Worm (Caenorhabditis elegans): Measurements from ENCODE around the gene F23B12.7.

F23B12.7 gene

ce11 chrV:14443471-14444015 is 6.0 kb upstream of the F23B12.7 start:
- peak; percentile 53 for TF ChIP-seq mes-2 (tag; optimal IDR thresholded peaks at IDR 0.05; ENCODE audit: poor library complexity, severe bottlenecking)

ce11 chrV:14446453-14446852 is 3.0 kb upstream of the F23B12.7 start:
- TF ChIP-seq daf-16 (GFP tag; optimal IDR thresholded peaks at IDR 0.05) (no peak), daf-16 (tag; optimal IDR thresholded peaks at IDR 0.05) (no peak), set-16 (GFP tag; IDR thresholded peaks at IDR 0.05) (peak; percentile 51), snpc-4 (tag; optimal IDR thresholded peaks at IDR 0.05) (no peak)

- TF ChIP-seq nhr-77 (tag; optimal IDR thresholded peaks at IDR 0.05) (no peak), lin-1 (GFP tag; IDR thresholded peaks at IDR 0.05) (no peak), vab-7 (GFP tag; IDR thresholded peaks at IDR 0.05) (no peak), F10B5.3 (tag; optimal IDR thresholded peaks at IDR 0.05) (no peak), nhr-237 (tag; optimal IDR thresholded peaks at IDR 0.05) (no peak), T26A8.4 (GFP tag; IDR thresholded peaks at IDR 0.05) (no peak), hlh-30 (tag; optimal IDR thresholded peaks at IDR 0.05; ENCODE audit: insufficient read depth) (no peak), nhr-6 (tag; optimal IDR thresholded peaks at IDR 0.05) (peak; percentile 48), hlh-11 (tag; optimal IDR thresholded peaks at IDR 0.05) (peak; percentile 44), ZK337.2 (GFP tag; IDR thresholded peaks at IDR 0.05) (no peak), D1046.2 (GFP tag; IDR thresholded peaks at IDR 0.05) (no peak), duxl-1 (tag; optimal IDR thresholded peaks at IDR 0.05; ENCODE audit: poor library complexity) (no peak), lin-13 (GFP tag; optimal IDR thresholded peaks at IDR 0.05) (no peak), zfp-2 (tag; optimal IDR thresholded peaks at IDR 0.05) (no peak), dve-1 (tag; optimal IDR thresholded peaks at IDR 0.05; ENCODE audit: insufficient read depth) (peak; percentile 24), ZK546.5 (tag; optimal IDR thresholded peaks at IDR 0.05) (no peak), T20F7.1 (GFP tag; optimal IDR thresholded peaks at IDR 0.05) (peak; percentile 95), mxl-2 (GFP tag; conservative IDR thresholded peaks at IDR 0.05) (no peak), nhr-28 (tag; optimal IDR thresholded peaks at IDR 0.05) (peak; percentile 68), egl-27 (tag; optimal IDR thresholded peaks at IDR 0.05) (no peak), ceh-20 (GFP tag; IDR thresholded peaks at IDR 0.05) (no peak), mes-2 (tag; optimal IDR thresholded peaks at IDR 0.05; ENCODE audit: poor library complexity, severe bottlenecking) (peak; percentile 19), F37D6.2 (tag; optimal IDR thresholded peaks at IDR 0.05) (no peak), pqm-1 (tag; optimal IDR thresholded peaks at IDR 0.05) (peak; percentile 74), daf-16 (GFP tag; optimal IDR thresholded peaks at IDR 0.05) (no peak), daf-16 (tag; optimal IDR thresholded peaks at IDR 0.05) (peak; percentile 23), lin-38 (GFP tag; IDR thresholded peaks at IDR 0.05) (no peak), zip-11 (GFP tag; IDR thresholded peaks at IDR 0.05) (no peak), F44E2.7 (GFP tag; IDR thresholded peaks at IDR 0.05) (no peak), ztf-11 (tag; optimal IDR thresholded peaks at IDR 0.05) (no peak), unc-39 (tag; optimal IDR thresholded peaks at IDR 0.05) (no peak), dmd-6 (GFP tag; IDR thresholded peaks at IDR 0.05) (peak; percentile 56), tag-97 (GFP tag; IDR thresholded peaks at IDR 0.05) (no peak)
These were observed 2.2 kb upstream of the F23B12.7 start, which contains the start of the genes dlat-1 and fntb-1 for ce11 chrV:14447240-14447763. Gene dlat-1, minus strand, starts transcription at chrV:14447290. Gene fntb-1, plus strand, starts transcription at chrV:14447651.

- TF ChIP-seq lin-39 (tag; optimal IDR thresholded peaks at IDR 0.05) (no peak), pha-4 (GFP tag; IDR thresholded peaks at IDR 0.05) (no peak), pha-4 (tag; optimal IDR thresholded peaks at IDR 0.05) (no peak), hlh-11 (tag; optimal IDR thresholded peaks at IDR 0.05) (no peak), dpl-1 (GFP tag; optimal IDR thresholded peaks at IDR 0.05) (no peak), mxl-3 (GFP tag; optimal IDR thresholded peaks at IDR 0.05) (peak; percentile 38), lsy-2 (tag; optimal IDR thresholded peaks at IDR 0.05) (no peak), nhr-28 (tag; optimal IDR thresholded peaks at IDR 0.05) (peak; percentile 37), lim-7 (GFP tag; IDR thresholded peaks at IDR 0.05) (no peak), aha-1 (tag) (no peak), dmd-6 (GFP tag; IDR thresholded peaks at IDR 0.05) (peak; percentile 26; the same call in 1 of the 2 replicates), Y105C5A.15 (GFP tag; IDR thresholded peaks at IDR 0.05) (no peak), F37D6.2 (tag; optimal IDR thresholded peaks at IDR 0.05) (no peak), mxl-2 (GFP tag; conservative IDR thresholded peaks at IDR 0.05) (peak; percentile 63; the same call in 1 of the 2 replicates), Y48G9A.11 (GFP tag; IDR thresholded peaks at IDR 0.05) (no peak), ZK546.5 (tag; optimal IDR thresholded peaks at IDR 0.05) (no peak), lin-29 (GFP tag; IDR thresholded peaks at IDR 0.05) (no peak), hlh-30 (tag; optimal IDR thresholded peaks at IDR 0.05; ENCODE audit: insufficient read depth) (peak; percentile 58)
These were observed 828 bp upstream of the F23B12.7 start for ce11 chrV:14448669-14449068.

Measured in whole organism, L4 larva.